Fruit fly (Drosophila melanogaster): ENCODE results near the gene tant.

Gene tant

DNA sequence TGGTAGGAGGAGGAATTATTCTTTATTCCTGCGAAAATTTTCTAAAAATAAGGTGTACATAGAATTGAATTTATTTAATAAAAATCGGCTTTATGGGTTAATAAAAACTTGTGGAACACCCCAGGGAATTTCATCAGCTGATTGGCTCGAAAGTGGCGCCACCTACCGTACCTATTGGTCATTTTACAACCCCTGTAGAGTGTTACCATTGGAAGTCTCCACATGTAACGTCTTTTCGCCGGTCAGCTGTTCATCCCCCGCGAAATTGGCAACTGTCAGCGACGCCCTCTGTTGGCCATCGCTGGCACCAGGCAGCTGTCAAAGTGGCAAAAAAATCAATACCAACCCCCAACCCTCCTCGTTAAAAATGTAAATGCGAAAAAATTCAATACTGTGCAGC lies 27.6 kb downstream of the tant start, which contains the start of gene CG13293 (continued):
- TF ChIP-seq her (GFP tag; optimal IDR thresholded peaks at IDR 0.05) (no peak), CG15011 (GFP tag; optimal IDR thresholded peaks at IDR 0.05) (no peak), CG1832 (GFP tag; optimal IDR thresholded peaks at IDR 0.05) (no peak), Dip3 (GFP tag; optimal IDR thresholded peaks at IDR 0.05) (no peak), otp (GFP tag; IDR thresholded peaks at IDR 0.05) (no peak), tup (GFP tag; optimal IDR thresholded peaks at IDR 0.05) (no peak), HLH54F (GFP tag; optimal IDR thresholded peaks at IDR 0.05) (no peak), pnt (GFP tag; optimal IDR thresholded peaks at IDR 0.05) (no peak), Dad (GFP tag; optimal IDR thresholded peaks at IDR 0.05) (no peak), Adf1 (GFP tag; IDR thresholded peaks at IDR 0.05) (no peak), Dll (GFP tag; IDR thresholded peaks at IDR 0.05; ENCODE audit: partially characterized antibody) (no peak), CG13775 (GFP tag; optimal IDR thresholded peaks at IDR 0.05) (peak; percentile 18), CG11398 (GFP tag; optimal IDR thresholded peaks at IDR 0.05) (no peak), H15 (GFP tag; IDR thresholded peaks at IDR 0.05) (0 out of 3 replicates have a peak, but pooled peaks have one; percentile 21), stc (GFP tag; IDR thresholded peaks at IDR 0.05) (no peak), CTCF (GFP tag; optimal IDR thresholded peaks at IDR 0.05) (peak; percentile 93), ash1 (GFP tag; optimal IDR thresholded peaks at IDR 0.05) (no peak), Chrac-16 (GFP tag; optimal IDR thresholded peaks at IDR 0.05) (no peak), CG8944 (GFP tag; optimal IDR thresholded peaks at IDR 0.05) (no peak), HHEX (GFP tag; optimal IDR thresholded peaks at IDR 0.05) (no peak), mam (GFP tag; optimal IDR thresholded peaks at IDR 0.05) (no peak), en (GFP tag; optimal IDR thresholded peaks at IDR 0.05) (no peak), Fer2 (tag; optimal IDR thresholded peaks at IDR 0.05) (no peak), schlank (tag; optimal IDR thresholded peaks at IDR 0.05) (no peak), B-H1 (GFP tag; IDR thresholded peaks at IDR 0.05) (no peak), Sry-δ (GFP tag; optimal IDR thresholded peaks at IDR 0.05) (no peak), CG11093 (GFP tag; IDR thresholded peaks at IDR 0.05) (0 out of 3 replicates have a peak, but pooled peaks have one; percentile 8), chif (GFP tag; optimal IDR thresholded peaks at IDR 0.05) (no peak), NK7.1 (GFP tag; optimal IDR thresholded peaks at IDR 0.05) (no peak), croc (GFP tag; conservative IDR thresholded peaks at IDR 0.05) (no peak), tx (GFP tag; optimal IDR thresholded peaks at IDR 0.05) (no peak), Doc2 (GFP tag; IDR thresholded peaks at IDR 0.05) (no peak), fd102C (GFP tag; optimal IDR thresholded peaks at IDR 0.05) (peak; percentile 35), abd-A (tag; optimal IDR thresholded peaks at IDR 0.05) (peak; percentile 61), Awh (GFP tag; IDR thresholded peaks at IDR 0.05) (no peak), CG4360 (GFP tag; IDR thresholded peaks at IDR 0.05) (no peak), toy (GFP tag; IDR thresholded peaks at IDR 0.05) (no peak), ewg (GFP tag; optimal IDR thresholded peaks at IDR 0.05) (no peak), CG12744 (GFP tag; optimal IDR thresholded peaks at IDR 0.05) (no peak), lov (optimal IDR thresholded peaks at IDR 0.05) (no peak), lov (GFP tag; IDR thresholded peaks at IDR 0.05) (no peak), CG3726 (GFP tag; IDR thresholded peaks at IDR 0.05) (no peak), phol (tag; optimal IDR thresholded peaks at IDR 0.05) (no peak), D19B (GFP tag; optimal IDR thresholded peaks at IDR 0.05) (no peak), hth (optimal IDR thresholded peaks at IDR 0.05) (no peak), Scr (GFP tag; IDR thresholded peaks at IDR 0.05; ENCODE audit: partially characterized antibody) (no peak), mirr (GFP tag; optimal IDR thresholded peaks at IDR 0.05) (no peak), Hmx (GFP tag; optimal IDR thresholded peaks at IDR 0.05) (no peak), ara (GFP tag; IDR thresholded peaks at IDR 0.05) (no peak), cas (GFP tag; IDR thresholded peaks at IDR 0.05) (no peak), CG8359 (GFP tag; optimal IDR thresholded peaks at IDR 0.05; ENCODE audit: borderline replicate concordance) (no peak), sim (GFP tag; IDR thresholded peaks at IDR 0.05) (no peak), CG16813 (GFP tag; IDR thresholded peaks at IDR 0.05; ENCODE audit: partially characterized antibody) (no peak), esg (GFP tag; conservative IDR thresholded peaks at IDR 0.05) (no peak)

All from whole organism, embryonic.